Fruit fly (Drosophila melanogaster): Measurements from ENCODE around the gene CG44158.

DNA sequence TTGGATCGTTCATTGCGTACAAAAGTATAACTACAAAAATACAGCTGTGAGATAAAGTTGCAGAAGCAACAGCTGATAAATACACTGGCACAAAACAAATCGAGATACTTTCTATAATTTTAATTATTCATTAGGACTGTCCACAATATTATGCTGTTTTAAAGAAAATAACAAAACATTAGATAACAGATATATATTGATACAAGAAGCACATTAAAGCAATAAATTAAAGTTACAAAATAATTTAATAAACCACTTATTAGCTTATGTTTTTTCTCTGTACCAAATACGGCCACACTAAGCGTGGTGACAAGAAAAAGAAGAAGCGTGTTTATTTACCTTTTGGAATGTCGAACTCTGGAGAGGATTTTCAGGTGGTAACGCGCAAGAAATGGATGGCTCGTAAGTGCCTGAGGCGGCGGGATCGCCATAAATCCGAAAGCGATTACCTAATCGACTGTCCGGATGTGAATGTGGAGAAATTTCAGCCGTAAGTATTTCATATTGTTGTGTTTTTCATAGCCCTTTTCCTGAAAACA lies 11.7 kb downstream of the CG44158 start, which contains the start of the genes CG7988 and CG7183:
- TF ChIP-seq CTCF (optimal IDR thresholded peaks at IDR 0.05): no peak
- no peak for TF ChIP-seq CG8478 (optimal IDR thresholded peaks at IDR 0.05)
